Worm (Caenorhabditis elegans) whole organism, L4/young adult: ENCODE measurements around the gene F44A6.5.

Experiments used
- W03F9.2 ChIP-seq: fragments of 150-350 bp; optimal IDR thresholded peaks from 2 replicates; lab custom pipeline; 2014; ENCODE audit warnings: missing biosample characterization, missing genetic modification characterization
- dao-5 ChIP-seq: sonication (generic microtip); optimal IDR thresholded peaks from 2 replicates; lab custom pipeline; 2016; ENCODE audit warnings: missing genotype, missing genetic modification characterization, moderate library complexity, missing compliant biosample characterization
- him-1 ChIP-seq: sonication (generic microtip); optimal IDR thresholded peaks from 2 replicates; lab custom pipeline; 2016; ENCODE audit warnings: missing genotype, missing genetic modification reagents, missing genetic modification characterization, missing compliant biosample characterization

DNA sequence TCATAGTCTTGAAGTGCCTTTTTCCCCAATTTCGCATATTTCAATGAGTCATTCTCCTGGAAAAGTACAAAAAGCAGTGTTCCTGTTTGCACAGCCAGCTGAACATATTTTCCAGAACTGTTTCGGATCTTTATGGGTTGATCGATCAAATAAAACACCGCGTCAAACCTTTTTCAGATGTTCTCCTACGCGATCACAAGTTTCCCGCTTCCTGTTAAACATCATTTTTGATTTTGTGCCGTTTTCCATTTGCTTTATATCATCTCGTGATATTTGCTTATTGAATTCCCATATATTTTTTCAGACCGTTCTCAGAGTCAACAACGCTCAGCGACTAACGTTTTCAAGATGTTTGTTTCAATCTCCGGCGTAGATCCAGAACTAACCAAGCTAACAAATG, 44.0 kb downstream of the F44A6.5 start, which contains the start of gene C07A4.3:
- TF ChIP-seq him-1 (tag; lab: Kevin White, UChicago) (no peak), W03F9.2 (tag; lab: Kevin White, UChicago) (no peak), dao-5 (tag; lab: Kevin White, UChicago) (no peak)
